Fruit fly (Drosophila melanogaster) whole organism, embryonic: ENCODE measurements around the gene E2f1.
A peak's percentile ranks its signal among the peaks of the same experiment; 100 is the strongest.

Experiments
- Bgb ChIP-seq: fragments of 200-800 bp; sonication (Bioruptor generic); IDR thresholded peaks from 2 replicates; pipeline ENCODE4 v1.3.6; 2022; ENCODE audit warnings: missing biosample characterization, missing genetic modification characterization; ENCODE audit not compliant: partially characterized antibody
- CG12071 ChIP-seq: fragments of 200-800 bp; sonication (Bioruptor generic); optimal IDR thresholded peaks from 3 replicates; lab custom pipeline; 2018; ENCODE audit warnings: missing biosample characterization, mild to moderate bottlenecking, missing genetic modification characterization
- CG12659 ChIP-seq: fragments of 200-800 bp; sonication (Bioruptor generic); optimal IDR thresholded peaks from 3 replicates; lab custom pipeline; 2017; ENCODE audit warnings: mild to moderate bottlenecking, missing biosample characterization, missing genetic modification reagents, missing genetic modification characterization
- CG13624 ChIP-seq: fragments of 200-800 bp; sonication (Bioruptor generic); optimal IDR thresholded peaks from 2 replicates; lab custom pipeline; 2016; ENCODE audit warnings: missing biosample characterization, missing genetic modification characterization
- CG13894 ChIP-seq: fragments of 200-800 bp; sonication (Bioruptor generic); optimal IDR thresholded peaks from 3 replicates; lab custom pipeline; 2018; ENCODE audit warnings: missing biosample characterization, mild to moderate bottlenecking, missing genetic modification characterization, moderate library complexity
- CG14667 ChIP-seq: fragments of 200-800 bp; sonication (Bioruptor generic); IDR thresholded peaks from 2 replicates; pipeline ENCODE4 v1.3.6; 2022; ENCODE audit warnings: missing biosample characterization, missing genetic modification characterization
- CG15514 ChIP-seq: fragments of 200-800 bp; sonication (Bioruptor generic); optimal IDR thresholded peaks from 3 replicates; lab custom pipeline; 2017; ENCODE audit warnings: missing biosample characterization, missing genetic modification characterization, mild to moderate bottlenecking, moderate library complexity, missing genetic modification reagents
- CG17829 ChIP-seq: fragments of 200-800 bp; optimal IDR thresholded peaks from 2 replicates; lab custom pipeline; 2019; ENCODE audit warnings: missing biosample characterization, mild to moderate bottlenecking, missing genetic modification characterization, moderate library complexity
- CG2199 ChIP-seq: fragments of 200-800 bp; sonication (Bioruptor generic); IDR thresholded peaks from 3 replicates; pipeline ENCODE4 v1.3.6; 2022; ENCODE audit warnings: missing biosample characterization, missing genetic modification characterization
- CG3163 ChIP-seq: fragments of 200-800 bp; sonication (Bioruptor generic); optimal IDR thresholded peaks from 3 replicates; lab custom pipeline; 2016; ENCODE audit warnings: missing biosample characterization, missing genetic modification characterization
- CG33213 ChIP-seq: fragments of 200-800 bp; sonication (Bioruptor generic); optimal IDR thresholded peaks from 3 replicates; lab custom pipeline; 2016; ENCODE audit warnings: missing biosample characterization, missing genetic modification characterization
- CG3726 ChIP-seq: fragments of 200-800 bp; sonication (Bioruptor generic); IDR thresholded peaks from 3 replicates; pipeline ENCODE4, ENCODE4 v1.3.6; 2022; ENCODE audit warnings: missing biosample characterization, missing genetic modification characterization
- CG43689 ChIP-seq: fragments of 200-800 bp; sonication (Bioruptor generic); IDR thresholded peaks from 2 replicates; pipeline ENCODE4 v1.3.6; 2022; ENCODE audit warnings: missing biosample characterization, missing genetic modification characterization
- CG6272 ChIP-seq: fragments of 200-800 bp; sonication (Bioruptor generic); IDR thresholded peaks from 2 replicates; pipeline ENCODE4 v1.3.6; 2022; ENCODE audit warnings: missing biosample characterization, missing genetic modification characterization
- CG7372 ChIP-seq: fragments of 200-800 bp; sonication (Bioruptor generic); IDR thresholded peaks from 2 replicates; pipeline ENCODE4 v1.3.6; 2022; ENCODE audit warnings: missing biosample characterization, missing genetic modification characterization
- CG7987 ChIP-seq: fragments of 200-800 bp; sonication (Bioruptor generic); optimal IDR thresholded peaks from 2 replicates; lab custom pipeline; 2018; ENCODE audit warnings: missing biosample characterization, mild to moderate bottlenecking, missing genetic modification characterization, moderate library complexity
- CG8765 ChIP-seq: fragments of 200-800 bp; sonication (Bioruptor generic); IDR thresholded peaks from 2 replicates; pipeline ENCODE4 v1.3.6; 2022; ENCODE audit warnings: missing biosample characterization, missing genetic modification characterization
- CG9437 ChIP-seq: fragments of 200-800 bp; sonication (Bioruptor generic); optimal IDR thresholded peaks from 2 replicates; lab custom pipeline; 2018; ENCODE audit warnings: missing biosample characterization, mild to moderate bottlenecking, missing genetic modification characterization
- D ChIP-seq, 2 experiments: fragments of 200-800 bp in 1 of 2; fragments of >200 bp in 1 of 2; sonication (Bioruptor generic) in 1 of 2; optimal IDR thresholded peaks; 2 replicates in 1 of 2; 3 replicates in 1 of 2; lab custom pipeline; 2017; ENCODE audit warnings: mild to moderate bottlenecking in 1 of 2, missing biosample characterization in 1 of 2, missing genetic modification characterization in 1 of 2, missing genetic modification reagents in 1 of 2
- HLHmδ ChIP-seq: fragments of 200-800 bp; sonication (Bioruptor generic); optimal IDR thresholded peaks from 2 replicates; lab custom pipeline; 2018; ENCODE audit warnings: missing biosample characterization, mild to moderate bottlenecking, missing genetic modification characterization, moderate library complexity
- Med ChIP-seq: fragments of 200-800 bp; sonication (Bioruptor generic); peaks from one replicate; lab custom pipeline; 2016; ENCODE audit warnings: missing biosample characterization, missing genetic modification characterization, mild to moderate bottlenecking, inconsistent platforms, moderate library complexity
- Mrtf ChIP-seq: fragments of 200-800 bp; sonication (Bioruptor generic); IDR thresholded peaks from 3 replicates; pipeline ENCODE4 v1.3.6; 2022; ENCODE audit warnings: missing biosample characterization, missing genetic modification characterization
- Myb ChIP-seq: fragments of 200-800 bp; sonication (Bioruptor generic); optimal IDR thresholded peaks from 2 replicates; lab custom pipeline; 2016; ENCODE audit warnings: missing biosample characterization, missing genetic modification characterization
- NC2α ChIP-seq: fragments of 200-800 bp; sonication (Bioruptor generic); optimal IDR thresholded peaks from 2 replicates; lab custom pipeline; 2016; ENCODE audit warnings: missing biosample characterization, missing genetic modification characterization
- NFAT ChIP-seq: fragments of 200-800 bp; sonication (Bioruptor generic); IDR thresholded peaks from 2 replicates; pipeline ENCODE4 v1.3.6; 2022; ENCODE audit warnings: missing biosample characterization, missing genetic modification characterization
- Pdp1 ChIP-seq, 2 experiments: fragments of 200-800 bp; sonication (Bioruptor generic); optimal IDR thresholded peaks; 3 replicates each; lab custom pipeline; 2016; ENCODE audit warnings: missing biosample characterization in 2 of 2, missing genetic modification characterization in 2 of 2, mild to moderate bottlenecking in 1 of 2, moderate library complexity in 1 of 2
- Rfx ChIP-seq: fragments of 200-800 bp; sonication (Bioruptor generic); IDR thresholded peaks from 2 replicates; pipeline ENCODE4 v1.3.6; 2022; ENCODE audit warnings: missing biosample characterization, missing genetic modification characterization
- Scr ChIP-seq: fragments of 200-800 bp; sonication (Bioruptor generic); IDR thresholded peaks from 2 replicates; pipeline ENCODE4 v1.3.6; 2022; ENCODE audit warnings: missing biosample characterization, missing genetic modification characterization; ENCODE audit not compliant: partially characterized antibody
- Side ChIP-seq: fragments of 200-800 bp; sonication (Bioruptor generic); optimal IDR thresholded peaks from 2 replicates; lab custom pipeline; 2016; ENCODE audit warnings: missing biosample characterization, missing genetic modification characterization
- Trl ChIP-seq, 3 experiments: fragments of >200 bp in 2 of 3; fragments of 200-800 bp in 1 of 3; sonication (Bioruptor generic) in 1 of 3; optimal IDR thresholded peaks; 2 replicates in 1 of 3; 3 replicates in 2 of 3; lab custom pipeline; 2016 to 2017; ENCODE audit warnings: missing biosample characterization in 1 of 3, missing genetic modification characterization in 1 of 3
- Usf ChIP-seq: fragments of 200-800 bp; sonication (Bioruptor generic); optimal IDR thresholded peaks from 2 replicates; lab custom pipeline; 2017; ENCODE audit warnings: missing genotype, missing biosample characterization, missing genetic modification characterization
- Vsx1 ChIP-seq: fragments of 200-800 bp; sonication (Bioruptor generic); optimal IDR thresholded peaks from 2 replicates; lab custom pipeline; 2017; ENCODE audit warnings: missing biosample characterization, mild to moderate bottlenecking, missing genetic modification characterization, missing genetic modification reagents
- ab ChIP-seq: fragments of 200-800 bp; sonication (Bioruptor generic); optimal IDR thresholded peaks from 2 replicates; lab custom pipeline; 2016; ENCODE audit warnings: missing biosample characterization, missing genetic modification characterization
- ara ChIP-seq: fragments of 200-800 bp; sonication (Bioruptor generic); IDR thresholded peaks from 2 replicates; pipeline ENCODE4 v1.3.6; 2022; ENCODE audit warnings: missing biosample characterization, missing genetic modification characterization
- cad ChIP-seq: fragments of >200 bp; optimal IDR thresholded peaks from 2 replicates; lab custom pipeline; 2017; ENCODE audit warnings: missing biosample characterization, missing genetic modification characterization
- disco-r ChIP-seq: fragments of 200-800 bp; sonication (Bioruptor generic); optimal IDR thresholded peaks from 2 replicates; lab custom pipeline; 2016; ENCODE audit warnings: missing biosample characterization, missing genetic modification characterization
- ems ChIP-seq: fragments of 200-800 bp; sonication (Bioruptor generic); optimal IDR thresholded peaks from 3 replicates; lab custom pipeline; 2016; ENCODE audit warnings: missing biosample characterization, missing genetic modification characterization
- eyg ChIP-seq: fragments of 200-800 bp; sonication (Bioruptor generic); optimal IDR thresholded peaks from 3 replicates; lab custom pipeline; 2016; ENCODE audit warnings: missing biosample characterization, missing genetic modification characterization
- gsb-n ChIP-seq: fragments of 200-800 bp; sonication (Bioruptor generic); optimal IDR thresholded peaks from 3 replicates; lab custom pipeline; 2018; ENCODE audit warnings: missing biosample characterization, mild to moderate bottlenecking, missing genetic modification characterization
- jigr1 ChIP-seq: fragments of 200-800 bp; sonication (Bioruptor generic); IDR thresholded peaks from 3 replicates; pipeline ENCODE4 v1.3.6; 2022; ENCODE audit warnings: missing biosample characterization, missing genetic modification characterization
- lilli ChIP-seq: fragments of 200-800 bp; sonication (Bioruptor generic); optimal IDR thresholded peaks from 3 replicates; lab custom pipeline; 2016; ENCODE audit warnings: missing biosample characterization, missing genetic modification characterization
- lmd ChIP-seq: fragments of 200-800 bp; sonication (Bioruptor generic); IDR thresholded peaks from 2 replicates; pipeline ENCODE4 v1.3.6; 2022; ENCODE audit warnings: missing biosample characterization, missing genetic modification characterization
- mirr ChIP-seq: fragments of 200-800 bp; sonication (Bioruptor generic); optimal IDR thresholded peaks from 3 replicates; lab custom pipeline; 2018; ENCODE audit warnings: missing biosample characterization, mild to moderate bottlenecking, missing genetic modification characterization
- nerfin-1 ChIP-seq: fragments of 200-800 bp; sonication (Bioruptor generic); optimal IDR thresholded peaks from 3 replicates; lab custom pipeline; 2019; ENCODE audit warnings: missing biosample characterization, mild to moderate bottlenecking, missing genetic modification characterization, moderate library complexity
- nom ChIP-seq: fragments of 200-800 bp; sonication (Bioruptor generic); optimal IDR thresholded peaks from 2 replicates; lab custom pipeline; 2017; ENCODE audit warnings: missing biosample characterization, missing genetic modification characterization, mild to moderate bottlenecking, moderate library complexity, missing genetic modification reagents
- org-1 ChIP-seq: fragments of 200-800 bp; sonication (Bioruptor generic); optimal IDR thresholded peaks from 2 replicates; lab custom pipeline; 2017; ENCODE audit warnings: missing biosample characterization, missing genetic modification characterization
- phol ChIP-seq: fragments of 200-800 bp; sonication (Bioruptor generic); optimal IDR thresholded peaks from 3 replicates; lab custom pipeline; 2018; ENCODE audit warnings: missing biosample characterization, mild to moderate bottlenecking, missing genetic modification characterization, moderate library complexity
- shn ChIP-seq: fragments of 200-800 bp; sonication (Bioruptor generic); optimal IDR thresholded peaks from 3 replicates; lab custom pipeline; 2016; ENCODE audit warnings: missing biosample characterization, missing genetic modification characterization
- stc ChIP-seq: fragments of 200-800 bp; sonication (Bioruptor generic); IDR thresholded peaks from 2 replicates; pipeline ENCODE4 v1.3.6; 2022; ENCODE audit warnings: missing biosample characterization, missing genetic modification characterization
- toy ChIP-seq: fragments of 200-800 bp; sonication (Bioruptor generic); IDR thresholded peaks from 2 replicates; pipeline ENCODE4 v1.3.6; 2022; ENCODE audit warnings: missing biosample characterization, missing genetic modification characterization
- yki ChIP-seq: fragments of >200 bp; optimal IDR thresholded peaks from 3 replicates; lab custom pipeline; 2018
- zen ChIP-seq: fragments of 200-800 bp; sonication (Bioruptor generic); optimal IDR thresholded peaks from 3 replicates; lab custom pipeline; 2018; ENCODE audit warnings: missing biosample characterization, mild to moderate bottlenecking, missing genetic modification characterization, moderate library complexity

The E2f1 gene

DNA sequence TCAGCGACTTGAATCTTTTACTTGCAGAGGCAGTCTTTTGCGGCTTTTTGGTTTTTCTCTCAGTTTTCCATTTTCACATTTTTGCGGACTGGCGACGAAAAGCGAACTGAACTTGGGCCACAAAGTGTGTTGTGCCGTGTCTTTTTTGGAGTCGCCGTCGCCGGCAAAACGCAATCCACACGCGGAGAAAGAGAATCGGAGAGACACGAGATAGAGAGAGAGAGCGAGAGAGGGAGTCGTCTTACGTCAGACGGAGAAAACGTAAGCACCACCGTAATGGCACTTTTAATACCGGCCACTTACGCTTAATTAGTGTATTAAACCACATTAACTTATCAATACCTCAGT is 28.1 kb downstream of the E2f1 start (continued):
- TF ChIP-seq ara (GFP tag; lab: Robert Waterston, UW), result no peak
- peak in 1 of 2 experiments; percentile 66 for TF ChIP-seq Pdp1 (GFP tag; optimal IDR thresholded peaks at IDR 0.05; lab: Kevin White, UChicago)
- TF ChIP-seq org-1, result no peak
- TF ChIP-seq CG14667 (GFP tag; lab: Robert Waterston, UW), result no peak
- TF ChIP-seq disco-r (GFP tag; lab: Kevin White, UChicago), result peak; percentile 22
- TF ChIP-seq Myb (GFP tag; lab: Kevin White, UChicago), result no peak
- TF ChIP-seq CG3163 (GFP tag; lab: Kevin White, UChicago), result peak; percentile 49
- no peak for TF ChIP-seq ems
- no peak for TF ChIP-seq CG13894 (tag; lab: Kevin White, UChicago)
- no peak for TF ChIP-seq CG33213 (GFP tag; lab: Kevin White, UChicago)
- TF ChIP-seq CG8765, result no peak
- no peak for TF ChIP-seq NC2α (GFP tag; lab: Kevin White, UChicago)
- TF ChIP-seq nerfin-1 (tag; lab: Kevin White, UChicago), result no peak
- no peak for TF ChIP-seq jigr1
- no peak for TF ChIP-seq phol
- no peak for TF ChIP-seq cad (GFP tag; lab: Kevin White, UChicago)
- peak; percentile 78 for TF ChIP-seq HLHmδ (GFP tag; lab: Kevin White, UChicago)
- TF ChIP-seq Mrtf (GFP tag; lab: Robert Waterston, UW), result no peak
- no peak for TF ChIP-seq CG2199 (GFP tag; lab: Robert Waterston, UW)
- no peak for TF ChIP-seq Side (GFP tag; lab: Kevin White, UChicago)
- no peak for TF ChIP-seq NFAT (GFP tag; lab: Robert Waterston, UW)
- no peak for TF ChIP-seq toy (GFP tag; lab: Robert Waterston, UW)
- peak; percentile 15 for TF ChIP-seq CG13624 (GFP tag; lab: Kevin White, UChicago)
- no peak for TF ChIP-seq zen
- TF ChIP-seq Vsx1 (GFP tag; lab: Kevin White, UChicago), result peak; percentile 6
- no peak for TF ChIP-seq ab (GFP tag; lab: Kevin White, UChicago)
- TF ChIP-seq CG12659 (GFP tag; lab: Kevin White, UChicago), result peak; percentile 12
- peak; percentile 7 for TF ChIP-seq CG15514 (GFP tag; lab: Kevin White, UChicago)
- peak; percentile 84 to 94 for TF ChIP-seq Trl (optimal IDR thresholded peaks at IDR 0.05; lab: Kevin White, UChicago)
- TF ChIP-seq Trl (GFP tag; optimal IDR thresholded peaks at IDR 0.05; lab: Kevin White, UChicago), result no peak
- no peak for TF ChIP-seq Usf (GFP tag; lab: Kevin White, UChicago)
- no peak for TF ChIP-seq stc (GFP tag; lab: Robert Waterston, UW)
- TF ChIP-seq Scr, result no peak
- no peak for TF ChIP-seq CG6272
- no peak for TF ChIP-seq lilli (GFP tag; lab: Kevin White, UChicago)
- TF ChIP-seq CG12071 (GFP tag; lab: Kevin White, UChicago), result no peak
- TF ChIP-seq shn (GFP tag; lab: Kevin White, UChicago), result no peak
- TF ChIP-seq D (optimal IDR thresholded peaks at IDR 0.05; lab: Kevin White, UChicago), result no peak
- no peak for TF ChIP-seq D (GFP tag; optimal IDR thresholded peaks at IDR 0.05; lab: Kevin White, UChicago)
- no peak for TF ChIP-seq eyg (GFP tag; lab: Kevin White, UChicago)
- no peak for TF ChIP-seq gsb-n
- peak; percentile 99 for TF ChIP-seq CG9437
- no peak for TF ChIP-seq CG17829 (tag; lab: Kevin White, UChicago)
- no peak for TF ChIP-seq Rfx (GFP tag; lab: Robert Waterston, UW)
- no peak for TF ChIP-seq mirr (GFP tag; lab: Kevin White, UChicago)
- no peak for TF ChIP-seq CG7987
- no peak for TF ChIP-seq Bgb (GFP tag; lab: Robert Waterston, UW)
- peak; percentile 84 for TF ChIP-seq yki
- no peak for TF ChIP-seq CG7372 (GFP tag; lab: Robert Waterston, UW)
- TF ChIP-seq CG3726 (GFP tag; lab: Robert Waterston, UW), result no peak
- TF ChIP-seq Med (GFP tag; lab: Kevin White, UChicago), result peak; percentile 80
- TF ChIP-seq lmd (GFP tag; lab: Robert Waterston, UW), result no peak
- no peak for TF ChIP-seq CG43689 (GFP tag; lab: Robert Waterston, UW)
- peak; percentile 22 for TF ChIP-seq nom (GFP tag; lab: Kevin White, UChicago)
